In the genomic region with DNA sequence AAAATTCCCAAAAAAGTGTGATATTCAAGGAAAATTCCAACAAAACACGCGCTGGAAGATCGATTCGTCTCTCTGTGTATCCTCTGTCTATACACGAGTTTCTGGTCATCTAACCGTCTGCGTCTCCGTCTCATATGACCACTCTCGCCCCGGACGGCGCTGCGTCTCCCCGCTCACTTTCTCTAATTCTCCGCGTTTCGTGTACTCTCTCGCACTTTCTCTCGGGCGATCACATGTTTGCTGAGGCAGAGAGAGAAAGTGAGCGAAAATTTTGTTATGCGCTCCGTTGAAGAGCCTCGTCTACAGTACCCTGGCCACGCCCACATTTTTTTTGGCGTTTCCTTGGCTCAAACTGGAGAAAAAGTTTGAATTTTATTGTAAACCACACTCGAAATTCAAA, we compare ENCODE assay signal across 2 worm cellular contexts.
TF ChIP-seq lines count a peak whose summit lies in the region.

No protein-coding gene starts in this region.

TF ChIP-seq in whole organism, L2 larva, 48 proteins besides CTCF, POLR2A, EP300 and RAD21 (continued from another document):
- TF ChIP-seq nhr-129 (tag; optimal IDR thresholded peaks at IDR 0.05; lab: Kevin White, UChicago): peak; percentile 84
- peak; percentile 85 to 96 for TF ChIP-seq lsy-2 (tag; optimal IDR thresholded peaks at IDR 0.05; lab: Kevin White, UChicago)
- peak; percentile 9 for TF ChIP-seq nhr-10 (tag; optimal IDR thresholded peaks at IDR 0.05; lab: Kevin White, UChicago)
- peak; percentile 96 for TF ChIP-seq C34F6.9 (tag; optimal IDR thresholded peaks at IDR 0.05; lab: Kevin White, UChicago)
- peak; percentile 91 for TF ChIP-seq nhr-21 (tag; optimal IDR thresholded peaks at IDR 0.05; lab: Kevin White, UChicago)
- TF ChIP-seq unc-62 (GFP tag; optimal IDR thresholded peaks at IDR 0.05; lab: Kevin White, UChicago): no peak
- TF ChIP-seq unc-55 (GFP tag; optimal IDR thresholded peaks at IDR 0.05; lab: Kevin White, UChicago): peak; percentile 84
- peak; percentile 48 for TF ChIP-seq zag-1 (tag; optimal IDR thresholded peaks at IDR 0.05; lab: Kevin White, UChicago)
- TF ChIP-seq sem-4 (tag; optimal IDR thresholded peaks at IDR 0.05; lab: Kevin White, UChicago): peak; percentile 84
- TF ChIP-seq dmd-4 (tag; optimal IDR thresholded peaks at IDR 0.05; lab: Kevin White, UChicago): no peak
- peak; percentile 25 for TF ChIP-seq snpc-4 (tag; optimal IDR thresholded peaks at IDR 0.05; lab: Kevin White, UChicago)
- peak; percentile 4 for TF ChIP-seq nhr-237 (tag; optimal IDR thresholded peaks at IDR 0.05; lab: Kevin White, UChicago)
- no peak for TF ChIP-seq nhr-23 (tag; optimal IDR thresholded peaks at IDR 0.05; lab: Kevin White, UChicago)
- TF ChIP-seq nhr-25 (tag; optimal IDR thresholded peaks at IDR 0.05; lab: Kevin White, UChicago): peak; percentile 90
- peak; percentile 87 for TF ChIP-seq sma-3 (GFP tag; optimal IDR thresholded peaks at IDR 0.05; lab: Kevin White, UChicago)
- TF ChIP-seq F13H6.1 (tag; optimal IDR thresholded peaks at IDR 0.05; lab: Kevin White, UChicago): peak; percentile 94

TF ChIP-seq in whole organism, L4 larva, 104 proteins besides CTCF, POLR2A, EP300 and RAD21 (continued from another document):
- no peak for TF ChIP-seq pqm-1 (tag; optimal IDR thresholded peaks at IDR 0.05; lab: Kevin White, UChicago)
- TF ChIP-seq ZK337.2 (GFP tag; IDR thresholded peaks at IDR 0.05; lab: Robert Waterston, UW): peak; percentile 54; the same call in 1 of the 2 replicates
- no peak for TF ChIP-seq snpc-4 (tag; optimal IDR thresholded peaks at IDR 0.05; lab: Kevin White, UChicago)
- TF ChIP-seq mes-2 (tag; optimal IDR thresholded peaks at IDR 0.05; lab: Kevin White, UChicago; ENCODE audit: poor library complexity, severe bottlenecking): peak; percentile 86
- 0 out of 2 replicates have a peak, but pooled peaks have one; percentile 50 for TF ChIP-seq dmd-9 (GFP tag; IDR thresholded peaks at IDR 0.05; lab: Robert Waterston, UW)
- TF ChIP-seq cey-2 (tag; optimal IDR thresholded peaks at IDR 0.05; lab: Kevin White, UChicago; ENCODE audit: borderline replicate concordance, insufficient read depth): no peak
- peak; percentile 79 for TF ChIP-seq F37D6.2 (tag; optimal IDR thresholded peaks at IDR 0.05; lab: Kevin White, UChicago)
- peak; percentile 73 for TF ChIP-seq nhr-6 (tag; optimal IDR thresholded peaks at IDR 0.05; lab: Kevin White, UChicago)
- TF ChIP-seq zip-2 (tag; optimal IDR thresholded peaks at IDR 0.05; lab: Kevin White, UChicago): peak; percentile 7
- TF ChIP-seq php-3 (GFP tag; IDR thresholded peaks at IDR 0.05; lab: Robert Waterston, UW): no peak
- peak; percentile 91 for TF ChIP-seq nhr-11 (tag; optimal IDR thresholded peaks at IDR 0.05; lab: Kevin White, UChicago)
- TF ChIP-seq nhr-28 (tag; optimal IDR thresholded peaks at IDR 0.05; lab: Kevin White, UChicago): peak; percentile 84
- TF ChIP-seq ceh-32 (tag; optimal IDR thresholded peaks at IDR 0.05; lab: Kevin White, UChicago; ENCODE audit: poor library complexity): no peak
- TF ChIP-seq tra-1 (GFP tag; IDR thresholded peaks at IDR 0.05; lab: Robert Waterston, UW): 0 out of 2 replicates have a peak, but pooled peaks have one; percentile 46
- 0 out of 2 replicates have a peak, but pooled peaks have one; percentile 65 for TF ChIP-seq saeg-2 (GFP tag; IDR thresholded peaks at IDR 0.05; lab: Robert Waterston, UW)
- no peak for TF ChIP-seq lin-39 (tag; optimal IDR thresholded peaks at IDR 0.05; lab: Kevin White, UChicago)
- peak; percentile 85 for TF ChIP-seq spr-1 (tag; optimal IDR thresholded peaks at IDR 0.05; lab: Kevin White, UChicago)
- TF ChIP-seq vab-7 (GFP tag; IDR thresholded peaks at IDR 0.05; lab: Robert Waterston, UW): no peak
- TF ChIP-seq mxl-3 (GFP tag; optimal IDR thresholded peaks at IDR 0.05; lab: Kevin White, UChicago): peak; percentile 93
- no peak for TF ChIP-seq egl-27 (tag; optimal IDR thresholded peaks at IDR 0.05; lab: Kevin White, UChicago)
- TF ChIP-seq nhr-102 (tag; optimal IDR thresholded peaks at IDR 0.05; lab: Kevin White, UChicago): peak; percentile 87
- peak; percentile 80; the same call in 1 of the 2 replicates for TF ChIP-seq nhr-42 (GFP tag; IDR thresholded peaks at IDR 0.05; lab: Robert Waterston, UW)
- TF ChIP-seq zfp-2 (tag; optimal IDR thresholded peaks at IDR 0.05; lab: Kevin White, UChicago): no peak
- peak; percentile 89 for TF ChIP-seq dve-1 (tag; optimal IDR thresholded peaks at IDR 0.05; lab: Kevin White, UChicago; ENCODE audit: insufficient read depth)
- TF ChIP-seq egl-43 (GFP tag; IDR thresholded peaks at IDR 0.05; lab: Robert Waterston, UW): peak; percentile 74
- TF ChIP-seq lin-29 (GFP tag; IDR thresholded peaks at IDR 0.05; lab: Robert Waterston, UW): no peak
- no peak for TF ChIP-seq ceh-62 (tag; optimal IDR thresholded peaks at IDR 0.05; lab: Kevin White, UChicago)
- no peak for TF ChIP-seq F44E2.7 (GFP tag; IDR thresholded peaks at IDR 0.05; lab: Robert Waterston, UW)
- peak; percentile 16 to 19 for TF ChIP-seq daf-16 (GFP tag; optimal IDR thresholded peaks at IDR 0.05; lab: Kevin White, UChicago)
- TF ChIP-seq daf-16 (tag; optimal IDR thresholded peaks at IDR 0.05; lab: Kevin White, UChicago): peak; percentile 76
- TF ChIP-seq aly-2 (tag; optimal IDR thresholded peaks at IDR 0.05; lab: Kevin White, UChicago): no peak
- TF ChIP-seq attf-4 (tag; optimal IDR thresholded peaks at IDR 0.05; lab: Kevin White, UChicago): no peak
- TF ChIP-seq ZK546.5 (tag; optimal IDR thresholded peaks at IDR 0.05; lab: Kevin White, UChicago): no peak
- peak; percentile 88 for TF ChIP-seq dmd-6 (GFP tag; IDR thresholded peaks at IDR 0.05; lab: Robert Waterston, UW)
- TF ChIP-seq lin-13 (GFP tag; optimal IDR thresholded peaks at IDR 0.05; lab: Kevin White, UChicago): peak; percentile 39
- TF ChIP-seq hmg-1.1 (GFP tag; IDR thresholded peaks at IDR 0.05; lab: Robert Waterston, UW): peak; percentile 95
- no peak for TF ChIP-seq sdz-12 (GFP tag; optimal IDR thresholded peaks at IDR 0.05; lab: Kevin White, UChicago)
- TF ChIP-seq ztf-7 (tag; optimal IDR thresholded peaks at IDR 0.05; lab: Kevin White, UChicago): no peak
- no peak for TF ChIP-seq F49E8.2 (tag; optimal IDR thresholded peaks at IDR 0.05; lab: Kevin White, UChicago; ENCODE audit: borderline replicate concordance)
- TF ChIP-seq hlh-11 (tag; optimal IDR thresholded peaks at IDR 0.05; lab: Kevin White, UChicago): peak; percentile 99
- TF ChIP-seq mdl-1 (tag; optimal IDR thresholded peaks at IDR 0.05; lab: Kevin White, UChicago): peak; percentile 82 to 92
- no peak for TF ChIP-seq nhr-111 (GFP tag; optimal IDR thresholded peaks at IDR 0.05; lab: Kevin White, UChicago)
- TF ChIP-seq ctbp-1 (GFP tag; IDR thresholded peaks at IDR 0.05; lab: Robert Waterston, UW): peak; percentile 82
- TF ChIP-seq unc-39 (tag; optimal IDR thresholded peaks at IDR 0.05; lab: Kevin White, UChicago): no peak
- TF ChIP-seq zag-1 (tag; optimal IDR thresholded peaks at IDR 0.05; lab: Kevin White, UChicago): no peak
- no peak for TF ChIP-seq F26F4.8 (GFP tag; conservative IDR thresholded peaks at IDR 0.05; lab: Robert Waterston, UW)
- no peak for TF ChIP-seq Y75B8A.6 (GFP tag; IDR thresholded peaks at IDR 0.05; lab: Robert Waterston, UW)
- TF ChIP-seq lin-38 (GFP tag; IDR thresholded peaks at IDR 0.05; lab: Robert Waterston, UW): peak; percentile 87
- no peak for TF ChIP-seq nhr-10 (tag; optimal IDR thresholded peaks at IDR 0.05; lab: Kevin White, UChicago)
- no peak for TF ChIP-seq ceh-44 (GFP tag; IDR thresholded peaks at IDR 0.05; lab: Robert Waterston, UW)
- TF ChIP-seq gei-8 (GFP tag; optimal IDR thresholded peaks at IDR 0.05; lab: Kevin White, UChicago): no peak
- TF ChIP-seq dpl-1 (GFP tag; optimal IDR thresholded peaks at IDR 0.05; lab: Kevin White, UChicago): peak; percentile 73
- peak; percentile 50; the same call in 1 of the 2 replicates for TF ChIP-seq mdt-29 (GFP tag; IDR thresholded peaks at IDR 0.05; lab: Robert Waterston, UW)
- TF ChIP-seq spr-3 (GFP tag; optimal IDR thresholded peaks at IDR 0.05; lab: Kevin White, UChicago): peak; percentile 39
- TF ChIP-seq tag-97 (GFP tag; IDR thresholded peaks at IDR 0.05; lab: Robert Waterston, UW): no peak
- no peak for TF ChIP-seq daf-8 (GFP tag; IDR thresholded peaks at IDR 0.05; lab: Robert Waterston, UW)
- no peak for TF ChIP-seq lin-15B (tag; optimal IDR thresholded peaks at IDR 0.05; lab: Kevin White, UChicago)
- TF ChIP-seq hlh-30 (tag; optimal IDR thresholded peaks at IDR 0.05; lab: Kevin White, UChicago; ENCODE audit: insufficient read depth): peak; percentile 100
- peak; percentile 63 for TF ChIP-seq nhr-48 (tag; optimal IDR thresholded peaks at IDR 0.05; lab: Kevin White, UChicago)
- no peak for TF ChIP-seq dmd-8 (GFP tag; IDR thresholded peaks at IDR 0.05; lab: Robert Waterston, UW)
- peak; percentile 83 for TF ChIP-seq duxl-1 (tag; optimal IDR thresholded peaks at IDR 0.05; lab: Kevin White, UChicago; ENCODE audit: poor library complexity)
- no peak for TF ChIP-seq D1046.2 (GFP tag; IDR thresholded peaks at IDR 0.05; lab: Robert Waterston, UW)
- no peak for TF ChIP-seq madf-5 (GFP tag; IDR thresholded peaks at IDR 0.05; lab: Robert Waterston, UW)
- peak; percentile 28 for TF ChIP-seq ceh-28 (tag; optimal IDR thresholded peaks at IDR 0.05; lab: Kevin White, UChicago)
- peak; percentile 91 for TF ChIP-seq ceh-20 (GFP tag; IDR thresholded peaks at IDR 0.05; lab: Robert Waterston, UW)
- TF ChIP-seq jun-1 (tag; optimal IDR thresholded peaks at IDR 0.05; lab: Kevin White, UChicago): peak; percentile 80
- peak; percentile 92 for TF ChIP-seq T26A8.4 (GFP tag; IDR thresholded peaks at IDR 0.05; lab: Robert Waterston, UW)
- peak; percentile 1 for TF ChIP-seq ces-1 (GFP tag; optimal IDR thresholded peaks at IDR 0.05; lab: Kevin White, UChicago)
- TF ChIP-seq daf-19 (GFP tag; conservative IDR thresholded peaks at IDR 0.05; lab: Robert Waterston, UW): no peak
- no peak for TF ChIP-seq ama-1 (optimal IDR thresholded peaks at IDR 0.05; lab: Kevin White, UChicago)
- peak; percentile 41; the same call in 1 of the 2 replicates for TF ChIP-seq Y48G9A.11 (GFP tag; IDR thresholded peaks at IDR 0.05; lab: Robert Waterston, UW)
- TF ChIP-seq skn-1 (tag; optimal IDR thresholded peaks at IDR 0.05; lab: Kevin White, UChicago): peak; percentile 8
- TF ChIP-seq fos-1 (tag; optimal IDR thresholded peaks at IDR 0.05; lab: Kevin White, UChicago): no peak
- TF ChIP-seq mxl-2 (GFP tag; conservative IDR thresholded peaks at IDR 0.05; lab: Robert Waterston, UW): no peak
- peak; percentile 91 for TF ChIP-seq rbr-2 (tag; optimal IDR thresholded peaks at IDR 0.05; lab: Kevin White, UChicago)
- no peak for TF ChIP-seq daf-12 (tag; optimal IDR thresholded peaks at IDR 0.05; lab: Kevin White, UChicago)
- peak; percentile 54 to 86 for TF ChIP-seq hif-1 (tag; optimal IDR thresholded peaks at IDR 0.05; lab: Kevin White, UChicago)
- no peak for TF ChIP-seq nhr-237 (tag; optimal IDR thresholded peaks at IDR 0.05; lab: Kevin White, UChicago)
- TF ChIP-seq fkh-10 (GFP tag; optimal IDR thresholded peaks at IDR 0.05; lab: Kevin White, UChicago): peak; percentile 44
- peak in 1 of 2 experiments; percentile 91 for TF ChIP-seq unc-62 (GFP tag; optimal IDR thresholded peaks at IDR 0.05 in 1 of 2; lab: Kevin White, UChicago)
- no peak for TF ChIP-seq unc-62 (tag; optimal IDR thresholded peaks at IDR 0.05; lab: Kevin White, UChicago)
- peak; percentile 46; the same call in 1 of the 2 replicates for TF ChIP-seq snpc-1.2 (GFP tag; IDR thresholded peaks at IDR 0.05; lab: Robert Waterston, UW)
- peak; percentile 82 to 94 for TF ChIP-seq lsy-2 (tag; optimal IDR thresholded peaks at IDR 0.05; lab: Kevin White, UChicago)
- TF ChIP-seq zfp-3 (GFP tag; conservative IDR thresholded peaks at IDR 0.05; lab: Robert Waterston, UW): 0 out of 2 replicates have a peak, but pooled peaks have one; percentile 49
- TF ChIP-seq ztf-11 (tag; optimal IDR thresholded peaks at IDR 0.05; lab: Kevin White, UChicago): no peak
TF ChIP-seq in whole organism, L4 larva: peak in this region for 56.
